Fruit fly (Drosophila melanogaster) whole organism, prepupa: ENCODE results near the gene SP1029.

ENCODE experiments used
- Blimp-1 ChIP-seq: fragments of 200-800 bp; sonication (Bioruptor generic); optimal IDR thresholded peaks from 3 replicates; lab custom pipeline; 2017; ENCODE audit warnings: missing biosample characterization, missing genetic modification characterization, mild to moderate bottlenecking, moderate library complexity, missing genetic modification reagents
- CG10631 ChIP-seq: fragments of 200-800 bp; sonication (Bioruptor generic); optimal IDR thresholded peaks from 2 replicates; lab custom pipeline; 2016; ENCODE audit warnings: missing biosample characterization, missing genetic modification characterization
- CG10669 ChIP-seq: fragments of 200-800 bp; sonication (Bioruptor generic); optimal IDR thresholded peaks from 3 replicates; lab custom pipeline; 2018; ENCODE audit warnings: missing biosample characterization, mild to moderate bottlenecking, missing genetic modification characterization, moderate library complexity
- CG11294 ChIP-seq: fragments of 200-800 bp; sonication (Bioruptor generic); IDR thresholded peaks from 2 replicates; pipeline ENCODE4 v1.3.6; 2022; ENCODE audit warnings: missing biosample characterization, missing genetic modification characterization
- CG11762 ChIP-seq: fragments of 200-800 bp; sonication (Bioruptor generic); optimal IDR thresholded peaks from 3 replicates; lab custom pipeline; 2016; ENCODE audit warnings: missing biosample characterization, missing genetic modification characterization; ENCODE audit not compliant: insufficient read depth
- CG15336 ChIP-seq: fragments of 200-800 bp; sonication (Bioruptor generic); IDR thresholded peaks from 2 replicates; pipeline ENCODE4 v1.3.6; 2022; ENCODE audit warnings: missing biosample characterization, missing genetic modification characterization
- CG1621 ChIP-seq: fragments of 200-800 bp; sonication (Bioruptor generic); optimal IDR thresholded peaks from 3 replicates; lab custom pipeline; 2018; ENCODE audit warnings: missing biosample characterization, mild to moderate bottlenecking, missing genetic modification characterization
- CG16779 ChIP-seq: fragments of 200-800 bp; sonication (Bioruptor generic); optimal IDR thresholded peaks from 3 replicates; lab custom pipeline; 2017; ENCODE audit warnings: missing biosample characterization, mild to moderate bottlenecking, missing genetic modification characterization
- CG3032 ChIP-seq: fragments of 200-800 bp; optimal IDR thresholded peaks from 2 replicates; lab custom pipeline; 2019; ENCODE audit warnings: missing biosample characterization, mild to moderate bottlenecking, missing genetic modification characterization, moderate library complexity
- CG31627 ChIP-seq: fragments of 200-800 bp; sonication (Bioruptor generic); optimal IDR thresholded peaks from 3 replicates; lab custom pipeline; 2016; ENCODE audit warnings: missing biosample characterization, missing genetic modification characterization
- CG34406 ChIP-seq: fragments of 200-800 bp; sonication (Bioruptor generic); optimal IDR thresholded peaks from 3 replicates; lab custom pipeline; 2016; ENCODE audit warnings: missing biosample characterization, missing genetic modification characterization
- CG4318 ChIP-seq: fragments of 200-800 bp; sonication (Bioruptor generic); optimal IDR thresholded peaks from 3 replicates; lab custom pipeline; 2017; ENCODE audit warnings: missing biosample characterization, mild to moderate bottlenecking, missing genetic modification characterization
- CG6163 ChIP-seq: fragments of 200-800 bp; sonication (Bioruptor generic); IDR thresholded peaks from 3 replicates; pipeline ENCODE4 v1.3.6; 2022; ENCODE audit warnings: missing biosample characterization, missing genetic modification characterization
- CG6276 ChIP-seq: fragments of 200-800 bp; sonication (Bioruptor generic); optimal IDR thresholded peaks from 2 replicates; lab custom pipeline; 2017; ENCODE audit warnings: missing biosample characterization, mild to moderate bottlenecking, missing genetic modification characterization
- CG6792 ChIP-seq: fragments of 200-800 bp; sonication (Bioruptor generic); optimal IDR thresholded peaks from 3 replicates; lab custom pipeline; 2016; ENCODE audit warnings: missing biosample characterization, missing genetic modification characterization
- CG6808 ChIP-seq: fragments of 200-800 bp; sonication (Bioruptor generic); optimal IDR thresholded peaks from 3 replicates; lab custom pipeline; 2017; ENCODE audit warnings: missing biosample characterization, missing genetic modification characterization, mild to moderate bottlenecking, moderate library complexity, missing genetic modification reagents
- CG6854 ChIP-seq: fragments of 200-800 bp; sonication (Bioruptor generic); optimal IDR thresholded peaks from 2 replicates; lab custom pipeline; 2017; ENCODE audit warnings: missing biosample characterization, mild to moderate bottlenecking, missing genetic modification characterization
- CG7368 ChIP-seq: fragments of 200-800 bp; sonication (Bioruptor generic); optimal IDR thresholded peaks from 3 replicates; lab custom pipeline; 2016; ENCODE audit warnings: missing biosample characterization, missing genetic modification characterization
- CG8119 ChIP-seq: fragments of 200-800 bp; sonication (Bioruptor generic); IDR thresholded peaks from 3 replicates; pipeline ENCODE4 v1.3.6; 2022; ENCODE audit warnings: missing biosample characterization, missing genetic modification characterization
- CG8319 ChIP-seq: fragments of 200-800 bp; sonication (Bioruptor generic); optimal IDR thresholded peaks from 3 replicates; lab custom pipeline; 2016; ENCODE audit warnings: missing biosample characterization, missing genetic modification characterization
- CG8632 ChIP-seq: fragments of 200-800 bp; sonication (Bioruptor generic); optimal IDR thresholded peaks from 3 replicates; lab custom pipeline; 2016; ENCODE audit warnings: missing biosample characterization, missing genetic modification characterization
- CG9139 ChIP-seq: fragments of 200-800 bp; sonication (Bioruptor generic); optimal IDR thresholded peaks from 3 replicates; lab custom pipeline; 2017; ENCODE audit warnings: missing biosample characterization, mild to moderate bottlenecking, missing genetic modification characterization
- Eip75B ChIP-seq: fragments of 200-800 bp; sonication (Bioruptor generic); optimal IDR thresholded peaks from 3 replicates; lab custom pipeline; 2016; ENCODE audit warnings: missing biosample characterization, missing genetic modification characterization
- Eip78C ChIP-seq: fragments of 200-800 bp; sonication (Bioruptor generic); peaks from one replicate; lab custom pipeline; 2016; ENCODE audit warnings: missing biosample characterization, missing genetic modification characterization
- Eip93F ChIP-seq: fragments of 200-800 bp; sonication (Bioruptor generic); optimal IDR thresholded peaks from 2 replicates; lab custom pipeline; 2016; ENCODE audit warnings: missing biosample characterization, mild to moderate bottlenecking, missing genetic modification characterization
- Ets21C ChIP-seq: fragments of 200-800 bp; sonication (Bioruptor generic); optimal IDR thresholded peaks from 3 replicates; lab custom pipeline; 2016; ENCODE audit warnings: missing biosample characterization, missing genetic modification characterization
- Ets96B ChIP-seq: fragments of 200-800 bp; optimal IDR thresholded peaks from 2 replicates; lab custom pipeline; 2019; ENCODE audit warnings: missing biosample characterization, mild to moderate bottlenecking, missing genetic modification characterization, moderate library complexity
- Gug ChIP-seq: fragments of 200-800 bp; sonication (Bioruptor generic); IDR thresholded peaks from 2 replicates; pipeline ENCODE4 v1.3.6; 2022; ENCODE audit warnings: missing biosample characterization, missing genetic modification characterization
- Hr38 ChIP-seq: sonication (Bioruptor generic); optimal IDR thresholded peaks from 2 replicates; lab custom pipeline; 2016; ENCODE audit warnings: missing biosample characterization, missing genetic modification characterization
- Hr39 ChIP-seq: fragments of 200-800 bp; sonication (Bioruptor generic); optimal IDR thresholded peaks from 2 replicates; lab custom pipeline; 2016; ENCODE audit warnings: missing biosample characterization, missing genetic modification characterization
- Hr4 ChIP-seq: fragments of 200-800 bp; sonication (Bioruptor generic); optimal IDR thresholded peaks from 3 replicates; lab custom pipeline; 2016; ENCODE audit warnings: missing biosample characterization, missing genetic modification characterization
- Lpt ChIP-seq: fragments of 200-800 bp; sonication (Bioruptor generic); optimal IDR thresholded peaks from 3 replicates; lab custom pipeline; 2016; ENCODE audit warnings: missing biosample characterization, missing genetic modification characterization
- Met ChIP-seq: fragments of 200-800 bp; sonication (Bioruptor generic); optimal IDR thresholded peaks from 3 replicates; lab custom pipeline; 2016; ENCODE audit warnings: missing biosample characterization, missing genetic modification characterization
- OdsH ChIP-seq: fragments of 200-800 bp; sonication (Bioruptor generic); optimal IDR thresholded peaks from 3 replicates; lab custom pipeline; 2016; ENCODE audit warnings: missing biosample characterization, missing genetic modification characterization
- Smox ChIP-seq: fragments of 200-800 bp; sonication (Bioruptor generic); optimal IDR thresholded peaks from 3 replicates; lab custom pipeline; 2016; ENCODE audit warnings: missing biosample characterization, missing genetic modification characterization
- Sox102F ChIP-seq: fragments of 200-800 bp; sonication (Bioruptor generic); optimal IDR thresholded peaks from 2 replicates; lab custom pipeline; 2016; ENCODE audit warnings: missing biosample characterization, mild to moderate bottlenecking, missing genetic modification characterization
- Sox14 ChIP-seq: fragments of 200-800 bp; sonication (Bioruptor generic); optimal IDR thresholded peaks from 3 replicates; lab custom pipeline; 2016; ENCODE audit warnings: missing biosample characterization, missing genetic modification characterization
- Sox15 ChIP-seq: fragments of 200-800 bp; sonication (Bioruptor generic); optimal IDR thresholded peaks from 3 replicates; lab custom pipeline; 2016; ENCODE audit warnings: missing biosample characterization, missing genetic modification characterization
- acj6 ChIP-seq: fragments of 200-800 bp; sonication (Bioruptor generic); optimal IDR thresholded peaks from 3 replicates; lab custom pipeline; 2016; ENCODE audit warnings: missing biosample characterization, missing genetic modification characterization
- cyc ChIP-seq: fragments of 200-800 bp; sonication (Bioruptor generic); optimal IDR thresholded peaks from 3 replicates; lab custom pipeline; 2016; ENCODE audit warnings: missing biosample characterization, missing genetic modification characterization
- dac ChIP-seq: fragments of 200-800 bp; sonication (Bioruptor generic); optimal IDR thresholded peaks from 2 replicates; lab custom pipeline; 2017; ENCODE audit warnings: missing biosample characterization, mild to moderate bottlenecking, missing genetic modification characterization
- dsx ChIP-seq: fragments of 200-800 bp; optimal IDR thresholded peaks from 3 replicates; lab custom pipeline; 2019; ENCODE audit warnings: missing biosample characterization, mild to moderate bottlenecking, missing genetic modification characterization, moderate library complexity; ENCODE audit not compliant: poor library complexity, severe bottlenecking
- eg ChIP-seq: fragments of 200-800 bp; sonication (Bioruptor generic); IDR thresholded peaks from 3 replicates; pipeline ENCODE4 v1.3.6; 2022; ENCODE audit warnings: missing biosample characterization, missing genetic modification characterization
- fd59A ChIP-seq: fragments of 200-800 bp; sonication (Bioruptor generic); optimal IDR thresholded peaks from 2 replicates; lab custom pipeline; 2017; ENCODE audit warnings: missing biosample characterization, mild to moderate bottlenecking, missing genetic modification characterization, missing genetic modification reagents
- fd85E ChIP-seq: fragments of 200-800 bp; sonication (Bioruptor generic); optimal IDR thresholded peaks from 3 replicates; lab custom pipeline; 2016; ENCODE audit warnings: missing biosample characterization, missing genetic modification characterization
- fkh ChIP-seq: fragments of 200-800 bp; sonication (Bioruptor generic); optimal IDR thresholded peaks from 3 replicates; lab custom pipeline; 2017; ENCODE audit warnings: missing biosample characterization, mild to moderate bottlenecking, missing genetic modification characterization, moderate library complexity
- lz ChIP-seq: fragments of 200-800 bp; sonication (Bioruptor generic); optimal IDR thresholded peaks from 3 replicates; lab custom pipeline; 2016; ENCODE audit warnings: missing biosample characterization, missing genetic modification characterization
- net ChIP-seq: fragments of 200-800 bp; sonication (Bioruptor generic); optimal IDR thresholded peaks from 3 replicates; lab custom pipeline; 2016; ENCODE audit warnings: missing biosample characterization, missing genetic modification characterization
- pdm3 ChIP-seq: fragments of 200-800 bp; sonication (Bioruptor generic); optimal IDR thresholded peaks from 3 replicates; lab custom pipeline; 2016; ENCODE audit warnings: missing biosample characterization, missing genetic modification characterization
- spab ChIP-seq: fragments of 200-800 bp; sonication (Bioruptor generic); optimal IDR thresholded peaks from 2 replicates; lab custom pipeline; 2017; ENCODE audit warnings: missing biosample characterization, mild to moderate bottlenecking, missing genetic modification characterization, missing genetic modification reagents
- ss ChIP-seq, 2 experiments: fragments of 200-800 bp; sonication (Bioruptor generic); optimal IDR thresholded peaks; 2 replicates in 1 of 2; 3 replicates in 1 of 2; lab custom pipeline; 2017 to 2018; ENCODE audit warnings: mild to moderate bottlenecking in 2 of 2, missing biosample characterization in 2 of 2, missing genetic modification characterization in 2 of 2, moderate library complexity in 1 of 2
- topi ChIP-seq: fragments of 200-800 bp; sonication (Bioruptor generic); optimal IDR thresholded peaks from 3 replicates; lab custom pipeline; 2016; ENCODE audit warnings: missing biosample characterization, missing genetic modification characterization

The SP1029 gene

DNA sequence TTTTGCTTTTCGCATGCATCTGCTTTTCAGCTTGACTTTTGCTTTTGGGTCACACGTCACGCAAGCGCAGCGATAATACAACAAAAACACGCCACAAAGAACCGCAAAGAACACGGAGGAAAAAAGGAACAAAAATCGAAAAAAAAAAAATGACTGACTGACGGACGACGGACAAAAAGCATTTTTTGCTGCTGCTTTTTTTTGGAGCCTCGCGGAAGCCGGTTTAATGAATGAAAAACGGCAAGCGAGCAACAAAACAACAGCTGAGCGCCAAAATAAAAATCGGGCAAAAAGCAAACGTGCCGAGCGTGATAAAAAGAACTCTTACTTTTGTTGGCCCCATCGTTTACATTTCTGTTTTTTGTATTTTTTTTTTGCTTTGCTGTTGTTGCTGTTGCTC is 4.1 kb upstream of the SP1029 start:
- TF ChIP-seq eg (GFP tag; lab: Robert Waterston, UW) = peak; percentile 60; the same call in 2 of the 3 replicates
- no peak for TF ChIP-seq lz (GFP tag; lab: Kevin White, UChicago)
- peak; percentile 64 for TF ChIP-seq topi (GFP tag; lab: Kevin White, UChicago)
- TF ChIP-seq Met (GFP tag; lab: Kevin White, UChicago) = peak; percentile 24
- TF ChIP-seq CG8632 (GFP tag; lab: Kevin White, UChicago) = peak; percentile 66
- TF ChIP-seq CG9139 (GFP tag; lab: Kevin White, UChicago) = peak; percentile 98
- peak; percentile 46 for TF ChIP-seq CG6792 (GFP tag; lab: Kevin White, UChicago)
- TF ChIP-seq Smox = peak; percentile 1
- TF ChIP-seq Eip75B (GFP tag; lab: Kevin White, UChicago) = peak; percentile 81
- TF ChIP-seq CG1621 (tag; lab: Kevin White, UChicago) = peak; percentile 90
- TF ChIP-seq CG4318 (GFP tag; lab: Kevin White, UChicago) = no peak
- peak; percentile 72 for TF ChIP-seq CG34406 (GFP tag; lab: Kevin White, UChicago)
- TF ChIP-seq CG11762 (GFP tag; lab: Kevin White, UChicago) = peak; percentile 64
- TF ChIP-seq CG31627 (GFP tag; lab: Kevin White, UChicago) = no peak
- TF ChIP-seq net (GFP tag; lab: Kevin White, UChicago) = peak; percentile 78
- peak; percentile 54 for TF ChIP-seq pdm3 (GFP tag; lab: Kevin White, UChicago)
- peak; percentile 97 for TF ChIP-seq CG6854
- TF ChIP-seq spab (GFP tag; lab: Kevin White, UChicago) = peak; percentile 93
- TF ChIP-seq CG8319 = peak; percentile 54
- TF ChIP-seq Hr39 = no peak
- no peak for TF ChIP-seq CG10631 (GFP tag; lab: Kevin White, UChicago)
- peak; percentile 97 to 99 for TF ChIP-seq ss (GFP tag; optimal IDR thresholded peaks at IDR 0.05; lab: Kevin White, UChicago)
- peak; percentile 16; the same call in 1 of the 2 replicates for TF ChIP-seq CG15336 (GFP tag; lab: Robert Waterston, UW)
- TF ChIP-seq CG7368 = peak; percentile 62
- peak; percentile 40 for TF ChIP-seq fd85E (GFP tag; lab: Kevin White, UChicago)
- TF ChIP-seq Sox14 = peak; percentile 49
- TF ChIP-seq CG11294 (GFP tag; lab: Robert Waterston, UW) = no peak
- TF ChIP-seq CG6808 (GFP tag; lab: Kevin White, UChicago) = peak; percentile 96
- peak; percentile 81 for TF ChIP-seq CG3032 (tag; lab: Kevin White, UChicago)
- TF ChIP-seq Eip93F (GFP tag; lab: Kevin White, UChicago) = peak; percentile 54
- TF ChIP-seq Gug = no peak
- peak; percentile 73 for TF ChIP-seq Sox102F (GFP tag; lab: Kevin White, UChicago)
- peak; percentile 14 for TF ChIP-seq cyc (GFP tag; lab: Kevin White, UChicago)
- peak; percentile 18 for TF ChIP-seq acj6 (GFP tag; lab: Kevin White, UChicago)
- peak; percentile 85 for TF ChIP-seq CG16779 (tag; lab: Kevin White, UChicago)
- TF ChIP-seq CG10669 (GFP tag; lab: Kevin White, UChicago) = peak; percentile 89
- TF ChIP-seq Hr38 = no peak
- TF ChIP-seq Ets96B (tag; lab: Kevin White, UChicago) = peak; percentile 82
- TF ChIP-seq CG6163 = peak; percentile 88
- TF ChIP-seq CG6276 (GFP tag; lab: Kevin White, UChicago) = peak; percentile 38
- no peak for TF ChIP-seq dac (GFP tag; lab: Kevin White, UChicago)
- peak; percentile 89 for TF ChIP-seq Eip78C (GFP tag; lab: Kevin White, UChicago)
- peak; percentile 79 for TF ChIP-seq fd59A (GFP tag; lab: Kevin White, UChicago)
- peak; percentile 46 for TF ChIP-seq OdsH (GFP tag; lab: Kevin White, UChicago)
- no peak for TF ChIP-seq Sox15 (GFP tag; lab: Kevin White, UChicago)
- peak; percentile 84 for TF ChIP-seq dsx (GFP tag; lab: Kevin White, UChicago)
- TF ChIP-seq Hr4 (GFP tag; lab: Kevin White, UChicago) = no peak
- TF ChIP-seq Ets21C = no peak
- TF ChIP-seq Lpt = peak; percentile 14
- TF ChIP-seq CG8119 (GFP tag; lab: Robert Waterston, UW) = peak; percentile 35; the same call in 1 of the 3 replicates
- TF ChIP-seq Blimp-1 (GFP tag; lab: Kevin White, UChicago) = peak; percentile 97
- TF ChIP-seq fkh = no peak
